Worm (Caenorhabditis elegans): ENCODE results near the gene btb-22.
"Not testable (repeated sequence)": the region's sequence is repeated elsewhere in the genome, so short reads cannot be mapped to it uniquely, and the experiment has no call there.

btb-22 gene

DNA sequence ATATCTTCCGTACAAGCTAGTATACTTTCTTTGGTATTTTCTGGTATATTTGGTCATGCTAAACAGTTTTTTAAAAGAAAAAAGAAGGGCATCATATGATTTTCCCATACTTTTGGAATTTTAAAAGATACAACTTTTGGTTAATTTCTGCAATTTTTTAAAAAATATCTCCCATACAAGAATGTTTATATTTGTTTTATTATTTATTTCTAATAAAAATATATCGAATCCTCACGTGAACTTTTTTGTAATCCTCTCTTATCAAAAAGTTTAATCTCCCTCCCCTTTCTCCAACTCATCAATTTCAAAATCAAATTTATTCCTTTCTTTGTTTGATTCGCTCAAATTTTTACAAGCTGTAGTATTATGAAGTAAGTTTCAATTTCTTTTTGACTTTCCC lies 17.2 kb upstream of the btb-22 start, which contains the start of gene nep-13:
TSS of gene nep-13 (plus strand) at position 301 of the 400 bp plus-strand sequence.
- TF ChIP-seq ztf-1 (GFP tag; conservative IDR thresholded peaks at IDR 0.05) (no peak), lin-13 (GFP tag; optimal IDR thresholded peaks at IDR 0.05) (no peak), C34F6.9 (tag; optimal IDR thresholded peaks at IDR 0.05) (no peak), egl-27 (tag; optimal IDR thresholded peaks at IDR 0.05) (no peak), nhr-25 (tag; optimal IDR thresholded peaks at IDR 0.05) (no peak), nhr-6 (tag; optimal IDR thresholded peaks at IDR 0.05) (no peak), sem-4 (tag; optimal IDR thresholded peaks at IDR 0.05) (no peak), elt-1 (tag; optimal IDR thresholded peaks at IDR 0.05) (no peak), lin-39 (tag; optimal IDR thresholded peaks at IDR 0.05) (no peak), lsy-2 (tag; optimal IDR thresholded peaks at IDR 0.05) (no peak), elt-3 (tag; optimal IDR thresholded peaks at IDR 0.05) (no peak), ZK546.5 (tag; optimal IDR thresholded peaks at IDR 0.05) (no peak), peb-1 (tag; optimal IDR thresholded peaks at IDR 0.05) (no peak), crh-2 (tag; optimal IDR thresholded peaks at IDR 0.05) (no peak), nhr-129 (tag; optimal IDR thresholded peaks at IDR 0.05) (no peak), ceh-16 (tag; optimal IDR thresholded peaks at IDR 0.05) (no peak), fos-1 (tag; optimal IDR thresholded peaks at IDR 0.05) (no peak), nhr-77 (tag; optimal IDR thresholded peaks at IDR 0.05) (no peak)

DNA sequence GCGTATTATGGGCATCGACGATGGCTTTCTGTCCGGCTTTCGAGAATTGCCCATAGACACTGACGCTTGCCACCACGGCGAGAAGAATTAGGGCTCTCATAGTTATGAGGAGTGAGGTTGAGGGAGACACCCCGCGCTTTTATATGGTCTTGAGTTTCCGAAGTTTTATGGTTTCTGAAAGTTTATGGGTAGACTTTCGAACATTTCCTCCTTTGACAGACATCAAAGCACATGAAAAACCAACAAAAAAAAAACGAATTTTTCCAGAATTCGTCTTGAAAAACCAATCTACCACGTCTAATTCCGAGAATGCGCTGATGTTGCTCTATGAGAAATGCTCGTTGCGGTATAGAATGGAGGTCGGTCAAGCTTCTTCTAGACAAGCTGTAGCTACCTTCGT lies 15.0 kb upstream of the btb-22 start, which contains the start of gene scl-15:
TSS of gene scl-15 (minus strand) at position 101 of the 400 bp plus-strand sequence.
- TF ChIP-seq ZK546.5 (tag; optimal IDR thresholded peaks at IDR 0.05) = no peak
- no peak for TF ChIP-seq snpc-4 (tag; optimal IDR thresholded peaks at IDR 0.05)
- TF ChIP-seq R02D3.7 (tag; optimal IDR thresholded peaks at IDR 0.05) = no peak
- no peak for TF ChIP-seq sem-4 (tag; optimal IDR thresholded peaks at IDR 0.05)
- no peak for TF ChIP-seq nhr-23 (tag; optimal IDR thresholded peaks at IDR 0.05)
- TF ChIP-seq lin-11 (tag; optimal IDR thresholded peaks at IDR 0.05) = no peak
- TF ChIP-seq nhr-25 (tag; optimal IDR thresholded peaks at IDR 0.05) = no peak
- no peak for TF ChIP-seq unc-55 (GFP tag; optimal IDR thresholded peaks at IDR 0.05)
- no peak for TF ChIP-seq elt-3 (tag; optimal IDR thresholded peaks at IDR 0.05)
- TF ChIP-seq gmeb-1 (tag; optimal IDR thresholded peaks at IDR 0.05) = no peak
- TF ChIP-seq ztf-11 (tag; optimal IDR thresholded peaks at IDR 0.05) = no peak
- TF ChIP-seq nhr-10 (tag; optimal IDR thresholded peaks at IDR 0.05) = no peak
- TF ChIP-seq nhr-11 (tag; optimal IDR thresholded peaks at IDR 0.05) = no peak
- no peak for TF ChIP-seq mdl-1 (tag; optimal IDR thresholded peaks at IDR 0.05)
- TF ChIP-seq lsy-2 (tag; optimal IDR thresholded peaks at IDR 0.05) = no peak
- no peak for TF ChIP-seq ztf-1 (GFP tag; conservative IDR thresholded peaks at IDR 0.05)
- no peak for TF ChIP-seq zag-1 (tag; optimal IDR thresholded peaks at IDR 0.05)

DNA sequence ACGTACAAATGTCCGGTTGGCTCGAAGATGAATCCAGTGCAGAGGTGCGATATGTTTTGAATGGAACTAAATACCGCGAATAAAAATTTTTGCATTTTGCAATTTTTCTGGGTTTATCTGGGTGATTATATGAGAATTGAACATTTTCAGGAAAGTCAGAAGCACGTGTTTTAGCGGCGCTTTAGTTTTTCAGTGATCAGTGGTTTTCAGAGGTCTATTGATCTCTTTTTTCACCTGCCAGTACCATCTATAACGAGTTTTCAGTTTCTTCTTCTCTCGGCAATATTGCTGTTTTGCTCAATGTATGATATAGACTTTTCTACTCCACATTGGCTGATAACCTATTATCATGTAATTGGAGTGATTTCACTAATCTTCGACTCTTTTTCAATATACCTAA lies 12.5 kb upstream of the btb-22 start, which contains the start of gene sri-63:
TSS of gene sri-63 (plus strand) at position 301 of the 400 bp plus-strand sequence.
- TF ChIP-seq sem-4 (tag; optimal IDR thresholded peaks at IDR 0.05) = no peak
- no peak for TF ChIP-seq Y55F3AM.14 (GFP tag; optimal IDR thresholded peaks at IDR 0.05)
- no peak for TF ChIP-seq nhr-12 (tag; optimal IDR thresholded peaks at IDR 0.05)
- no peak for TF ChIP-seq elt-3 (tag; optimal IDR thresholded peaks at IDR 0.05)
- no peak for TF ChIP-seq crh-2 (tag; optimal IDR thresholded peaks at IDR 0.05)
- TF ChIP-seq nhr-77 (tag; optimal IDR thresholded peaks at IDR 0.05) = no peak
- no peak for TF ChIP-seq zag-1 (tag; optimal IDR thresholded peaks at IDR 0.05)
- TF ChIP-seq nhr-25 (tag; optimal IDR thresholded peaks at IDR 0.05) = no peak
- no peak for TF ChIP-seq ceh-82 (tag; optimal IDR thresholded peaks at IDR 0.05)
- TF ChIP-seq nhr-21 (tag; optimal IDR thresholded peaks at IDR 0.05) = no peak
- TF ChIP-seq egl-27 (tag; optimal IDR thresholded peaks at IDR 0.05) = no peak
- TF ChIP-seq unc-39 (tag; optimal IDR thresholded peaks at IDR 0.05) = no peak
- no peak for TF ChIP-seq ZK546.5 (tag; optimal IDR thresholded peaks at IDR 0.05)
- no peak for TF ChIP-seq alr-1 (tag; optimal IDR thresholded peaks at IDR 0.05)
- TF ChIP-seq mbf-1 (tag; optimal IDR thresholded peaks at IDR 0.05) = no peak
- no peak for TF ChIP-seq nhr-6 (tag; optimal IDR thresholded peaks at IDR 0.05)
- TF ChIP-seq nhr-129 (tag; optimal IDR thresholded peaks at IDR 0.05) = no peak
- no peak for TF ChIP-seq nhr-23 (tag; optimal IDR thresholded peaks at IDR 0.05)
- no peak for TF ChIP-seq lsy-2 (tag; optimal IDR thresholded peaks at IDR 0.05)

DNA sequence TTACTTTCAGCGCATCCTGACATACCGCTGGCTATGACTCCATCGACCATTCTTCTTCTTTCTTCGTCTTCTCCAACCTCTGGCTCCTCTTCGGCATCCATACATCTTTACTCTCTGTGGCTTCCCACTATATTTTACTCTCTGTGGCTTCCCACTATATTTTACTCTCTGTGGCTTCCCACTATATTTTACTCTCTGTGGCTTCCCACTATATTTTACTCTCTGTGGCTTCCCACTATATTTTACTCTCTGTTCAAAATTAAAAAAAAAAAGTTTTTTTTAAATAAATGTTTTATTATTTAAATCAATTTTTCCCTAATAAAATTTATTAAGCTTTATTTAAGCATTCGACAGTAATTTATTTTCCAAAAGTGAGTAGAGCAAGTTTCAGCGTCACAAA lies 9.0 kb upstream of the btb-22 start, which contains the start of gene F39E9.14:
TSS of gene F39E9.14 (minus strand) at position 101 of the 400 bp plus-strand sequence.
- TF ChIP-seq ztf-11 (tag; optimal IDR thresholded peaks at IDR 0.05); Y55F3AM.14 (GFP tag; optimal IDR thresholded peaks at IDR 0.05); peb-1 (tag; optimal IDR thresholded peaks at IDR 0.05): not testable (repeated sequence)
